Fruit fly (Drosophila melanogaster): ENCODE measurements around the gene eIF1A.

eIF1A gene

DNA sequence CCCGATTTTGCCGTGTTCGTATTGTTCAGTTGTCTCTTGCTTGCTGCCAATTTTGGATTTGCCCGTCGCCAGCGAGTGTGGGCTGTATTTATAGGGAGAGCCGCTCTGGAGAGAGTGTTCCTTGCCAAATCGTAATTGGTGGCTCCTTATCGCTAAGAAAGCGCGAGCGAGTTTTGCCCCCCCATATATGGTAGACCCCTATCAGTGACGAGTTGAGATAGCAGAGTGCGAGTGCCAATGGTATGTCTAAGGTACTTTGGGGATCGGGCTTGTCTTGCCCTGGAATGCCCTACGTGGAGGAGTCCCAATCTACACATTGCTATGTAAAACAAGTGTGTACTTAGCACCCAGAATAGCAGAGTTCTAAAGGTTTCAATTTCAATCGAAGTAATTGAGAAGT lies 5.0 kb downstream of the eIF1A start, which contains the start of gene CG7142 (continued):
- TF ChIP-seq rib (GFP tag; IDR thresholded peaks at IDR 0.05) (no peak), stwl (tag; optimal IDR thresholded peaks at IDR 0.05) (no peak)

DNA sequence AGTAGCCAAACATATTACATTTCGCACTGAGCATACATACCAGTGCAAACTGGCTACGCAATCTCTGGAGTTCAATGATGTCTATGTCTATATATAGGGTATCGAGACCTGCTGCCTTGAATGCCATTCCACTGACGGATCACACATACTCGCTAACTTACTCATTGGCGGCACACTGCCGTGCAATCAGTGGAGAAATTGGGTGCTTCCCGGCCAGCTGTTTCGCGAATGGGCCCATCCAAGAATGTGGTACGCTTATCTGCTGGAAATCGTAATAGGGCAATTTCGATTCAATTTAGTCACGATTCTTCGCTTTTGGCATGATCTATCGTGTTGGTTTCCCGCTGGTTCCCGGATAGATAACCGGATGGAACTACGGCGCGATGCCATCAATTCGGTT lies 5.7 kb downstream of the eIF1A start:
- TF ChIP-seq CG14860 (GFP tag; IDR thresholded peaks at IDR 0.05; ENCODE audit: partially characterized antibody) (no peak), insv (GFP tag; optimal IDR thresholded peaks at IDR 0.05) (no peak), Vsx1 (GFP tag; optimal IDR thresholded peaks at IDR 0.05) (no peak), gro (GFP tag; optimal IDR thresholded peaks at IDR 0.05) (peak; percentile 7), exex (tag; optimal IDR thresholded peaks at IDR 0.05) (peak; percentile 40), CrebB (tag; optimal IDR thresholded peaks at IDR 0.05) (no peak), abd-A (tag; optimal IDR thresholded peaks at IDR 0.05) (no peak), H2.0 (GFP tag; IDR thresholded peaks at IDR 0.05) (no peak), cg (GFP tag; optimal IDR thresholded peaks at IDR 0.05) (no peak), CG11247 (GFP tag; IDR thresholded peaks at IDR 0.05) (no peak), sd (tag; optimal IDR thresholded peaks at IDR 0.05) (peak; percentile 62), mirr (GFP tag; optimal IDR thresholded peaks at IDR 0.05) (peak; percentile 2), CG9876 (GFP tag; optimal IDR thresholded peaks at IDR 0.05) (no peak), CG9797 (GFP tag; optimal IDR thresholded peaks at IDR 0.05) (no peak)

- peak; percentile 71 for TF ChIP-seq cwo (GFP tag; optimal IDR thresholded peaks at IDR 0.05)
- TF ChIP-seq grn (GFP tag; optimal IDR thresholded peaks at IDR 0.05), result peak; percentile 64
- no peak for TF ChIP-seq CG11398 (GFP tag; optimal IDR thresholded peaks at IDR 0.05)
- TF ChIP-seq chinmo (GFP tag; IDR thresholded peaks at IDR 0.05; ENCODE audit: partially characterized antibody), result 0 out of 4 replicates have a peak, but pooled peaks have one; percentile 11
- TF ChIP-seq sug (tag; optimal IDR thresholded peaks at IDR 0.05), result peak; percentile 72
- TF ChIP-seq exex (tag; optimal IDR thresholded peaks at IDR 0.05), result peak; percentile 66
- no peak for TF ChIP-seq CG11247 (GFP tag; IDR thresholded peaks at IDR 0.05)
- TF ChIP-seq CG17359 (tag; optimal IDR thresholded peaks at IDR 0.05), result no peak
- peak in 1 of 2 experiments; percentile 14 for TF ChIP-seq Pdp1 (GFP tag; optimal IDR thresholded peaks at IDR 0.05)
- no peak for TF ChIP-seq wdn (GFP tag; IDR thresholded peaks at IDR 0.05)
- TF ChIP-seq zen2 (GFP tag; IDR thresholded peaks at IDR 0.05; ENCODE audit: partially characterized antibody), result no peak
- TF ChIP-seq CG15479 (GFP tag; optimal IDR thresholded peaks at IDR 0.05), result peak; percentile 99
- TF ChIP-seq Hand (GFP tag; optimal IDR thresholded peaks at IDR 0.05), result no peak
- peak; percentile 26 for TF ChIP-seq mirr (GFP tag; optimal IDR thresholded peaks at IDR 0.05)
- TF ChIP-seq ftz-f1 (GFP tag; optimal IDR thresholded peaks at IDR 0.05), result no peak
- TF ChIP-seq CG6175 (GFP tag; IDR thresholded peaks at IDR 0.05), result no peak
- TF ChIP-seq al (GFP tag; IDR thresholded peaks at IDR 0.05), result no peak
- TF ChIP-seq Atf3 (GFP tag; optimal IDR thresholded peaks at IDR 0.05), result no peak
Measured at dm6 chr3R:18280866-18281473, 6.5 kb downstream of the eIF1A start.

dm6 chr3R:18283441-18283840 lies 9.0 kb downstream of the eIF1A start, which contains the start of the genes CG14312 and CG8064:
CG14312 (minus strand) TSS chr3R:18283528.
CG8064 (plus strand) TSS chr3R:18283660.
- TF ChIP-seq CG2678 (tag; optimal IDR thresholded peaks at IDR 0.05) (no peak), CG7357 (GFP tag; IDR thresholded peaks at IDR 0.05) (no peak), Tbp (GFP tag; optimal IDR thresholded peaks at IDR 0.05) (no peak), CG30431 (GFP tag; optimal IDR thresholded peaks at IDR 0.05) (no peak), CG33213 (GFP tag; optimal IDR thresholded peaks at IDR 0.05) (peak; percentile 33), CG18011 (GFP tag; optimal IDR thresholded peaks at IDR 0.05) (peak; percentile 3), cad (GFP tag; optimal IDR thresholded peaks at IDR 0.05) (no peak), CG11085 (GFP tag; IDR thresholded peaks at IDR 0.05) (no peak), slbo (GFP tag; IDR thresholded peaks at IDR 0.05) (no peak), CG14441 (GFP tag; IDR thresholded peaks at IDR 0.05) (no peak), CG18619 (GFP tag; optimal IDR thresholded peaks at IDR 0.05) (no peak), Dek (tag; optimal IDR thresholded peaks at IDR 0.05) (no peak), stwl (tag; optimal IDR thresholded peaks at IDR 0.05) (peak; percentile 73), CG10543 (GFP tag; optimal IDR thresholded peaks at IDR 0.05) (no peak), Hsf (GFP tag; optimal IDR thresholded peaks at IDR 0.05) (no peak), Jarid2 (GFP tag; optimal IDR thresholded peaks at IDR 0.05) (no peak), CG6854 (GFP tag; optimal IDR thresholded peaks at IDR 0.05) (no peak)
